Fruit fly (Drosophila melanogaster) whole organism, embryonic: ENCODE data around the gene woc.

Source experiments
- Bdp1 ChIP-seq: fragments of 200-800 bp; sonication (Bioruptor generic); optimal IDR thresholded peaks from 3 replicates; lab custom pipeline; 2016; ENCODE audit warnings: missing biosample characterization, missing genetic modification characterization
- CG10321 ChIP-seq: fragments of 200-800 bp; sonication (Bioruptor generic); IDR thresholded peaks from 2 replicates; pipeline ENCODE4 v1.3.6; 2022; ENCODE audit warnings: missing biosample characterization, missing genetic modification characterization
- CG11093 ChIP-seq: fragments of 200-800 bp; sonication (Bioruptor generic); IDR thresholded peaks from 3 replicates; pipeline ENCODE4 v1.3.6; 2022; ENCODE audit warnings: missing biosample characterization, missing genetic modification characterization
- CG12104 ChIP-seq: fragments of 200-800 bp; sonication (Bioruptor generic); optimal IDR thresholded peaks from 3 replicates; lab custom pipeline; 2016; ENCODE audit warnings: missing biosample characterization, missing genetic modification characterization
- CG12219 ChIP-seq: fragments of 200-800 bp; sonication (Bioruptor generic); optimal IDR thresholded peaks from 3 replicates; lab custom pipeline; 2018; ENCODE audit warnings: missing biosample characterization, mild to moderate bottlenecking, missing genetic modification characterization
- CG1647 ChIP-seq: fragments of 200-800 bp; sonication (Bioruptor generic); optimal IDR thresholded peaks from 3 replicates; lab custom pipeline; 2016; ENCODE audit warnings: missing biosample characterization, missing genetic modification characterization
- CG16779 ChIP-seq: fragments of 200-800 bp; sonication (Bioruptor generic); IDR thresholded peaks from 2 replicates; pipeline ENCODE4 v1.3.6; 2022; ENCODE audit warnings: missing biosample characterization, missing genetic modification characterization
- CG17186 ChIP-seq: fragments of 200-800 bp; sonication (Bioruptor generic); optimal IDR thresholded peaks from 3 replicates; lab custom pipeline; 2017; ENCODE audit warnings: missing biosample characterization, missing genetic modification reagents, missing genetic modification characterization
- CG17328 ChIP-seq: fragments of 200-800 bp; sonication (Bioruptor generic); IDR thresholded peaks from 2 replicates; pipeline ENCODE4 v1.3.6; 2022; ENCODE audit warnings: missing biosample characterization, missing genetic modification characterization
- CG17829 ChIP-seq: fragments of 200-800 bp; optimal IDR thresholded peaks from 2 replicates; lab custom pipeline; 2019; ENCODE audit warnings: missing biosample characterization, mild to moderate bottlenecking, missing genetic modification characterization, moderate library complexity
- CG2129 ChIP-seq: fragments of 200-800 bp; sonication (Bioruptor generic); IDR thresholded peaks from 2 replicates; pipeline ENCODE4 v1.3.6; 2022; ENCODE audit warnings: missing biosample characterization, missing genetic modification characterization; ENCODE audit not compliant: partially characterized antibody
- CG2199 ChIP-seq: fragments of 200-800 bp; sonication (Bioruptor generic); IDR thresholded peaks from 3 replicates; pipeline ENCODE4 v1.3.6; 2022; ENCODE audit warnings: missing biosample characterization, missing genetic modification characterization
- CG2712 ChIP-seq: fragments of 200-800 bp; optimal IDR thresholded peaks from 3 replicates; lab custom pipeline; 2019; ENCODE audit warnings: missing biosample characterization, mild to moderate bottlenecking, missing genetic modification characterization, moderate library complexity
- CG3065 ChIP-seq: fragments of 200-800 bp; sonication (Bioruptor generic); optimal IDR thresholded peaks from 2 replicates; lab custom pipeline; 2016; ENCODE audit warnings: missing biosample characterization, missing genetic modification characterization
- CG33557 ChIP-seq: fragments of 200-800 bp; sonication (Bioruptor generic); optimal IDR thresholded peaks from 2 replicates; lab custom pipeline; 2019; ENCODE audit warnings: missing biosample characterization, mild to moderate bottlenecking, missing genetic modification characterization, moderate library complexity
- CG4282 ChIP-seq: fragments of 200-800 bp; sonication (Bioruptor generic); optimal IDR thresholded peaks from 2 replicates; lab custom pipeline; 2016; ENCODE audit warnings: missing biosample characterization, missing genetic modification characterization
- CG4404 ChIP-seq: fragments of 200-800 bp; sonication (Bioruptor generic); IDR thresholded peaks from 2 replicates; pipeline ENCODE4 v1.3.6; 2022; ENCODE audit warnings: missing biosample characterization, missing genetic modification characterization
- CG6654 ChIP-seq: fragments of 200-800 bp; sonication (Bioruptor generic); optimal IDR thresholded peaks from 2 replicates; lab custom pipeline; 2017; ENCODE audit warnings: missing biosample characterization, mild to moderate bottlenecking, missing genetic modification characterization
- CG6689 ChIP-seq: fragments of 200-800 bp; sonication (Bioruptor generic); IDR thresholded peaks from 2 replicates; pipeline ENCODE4 v1.3.6; 2022; ENCODE audit warnings: missing biosample characterization, missing genetic modification characterization
- CG8478 ChIP-seq: fragments of >200 bp; optimal IDR thresholded peaks from 2 replicates; lab custom pipeline; 2018
- CkIIα-i1 ChIP-seq: fragments of 200-800 bp; sonication (Bioruptor generic); IDR thresholded peaks from 2 replicates; pipeline ENCODE4 v1.3.6; 2022; ENCODE audit warnings: missing biosample characterization, missing genetic modification characterization
- Dp ChIP-seq: fragments of 200-800 bp; sonication (Bioruptor generic); optimal IDR thresholded peaks from 2 replicates; lab custom pipeline; 2018; ENCODE audit warnings: missing biosample characterization, mild to moderate bottlenecking, missing genetic modification characterization, moderate library complexity
- Ets65A ChIP-seq: fragments of 200-800 bp; sonication (Bioruptor generic); peaks from one replicate; lab custom pipeline; 2016; ENCODE audit warnings: missing biosample characterization, missing genetic modification characterization
- HLH3B ChIP-seq: fragments of 200-800 bp; sonication (Bioruptor generic); IDR thresholded peaks from 2 replicates; pipeline ENCODE4 v1.3.6; 2022; ENCODE audit warnings: missing biosample characterization, missing genetic modification characterization
- HLH4C ChIP-seq: fragments of 200-800 bp; sonication (Bioruptor generic); IDR thresholded peaks from 3 replicates; pipeline ENCODE4 v1.3.6; 2022; ENCODE audit warnings: missing biosample characterization, missing genetic modification characterization; ENCODE audit not compliant: partially characterized antibody
- Jarid2 ChIP-seq: fragments of 200-800 bp; sonication (Bioruptor generic); optimal IDR thresholded peaks from 3 replicates; lab custom pipeline; 2017; ENCODE audit warnings: mild to moderate bottlenecking, missing biosample characterization, missing genetic modification reagents, missing genetic modification characterization
- MBD-R2 ChIP-seq: fragments of 200-800 bp; sonication (Bioruptor generic); IDR thresholded peaks from 2 replicates; pipeline ENCODE4 v1.3.6; 2022; ENCODE audit warnings: missing biosample characterization, missing genetic modification characterization
- Max ChIP-seq: fragments of 200-800 bp; sonication (Bioruptor generic); optimal IDR thresholded peaks from 2 replicates; lab custom pipeline; 2016; ENCODE audit warnings: missing biosample characterization, mild to moderate bottlenecking, missing genetic modification characterization
- Med ChIP-seq: fragments of 200-800 bp; sonication (Bioruptor generic); peaks from one replicate; lab custom pipeline; 2016; ENCODE audit warnings: missing biosample characterization, missing genetic modification characterization, mild to moderate bottlenecking, inconsistent platforms, moderate library complexity
- Spps ChIP-seq: fragments of 200-800 bp; sonication (Bioruptor generic); optimal IDR thresholded peaks from 2 replicates; lab custom pipeline; 2018; ENCODE audit warnings: missing biosample characterization, mild to moderate bottlenecking, missing genetic modification characterization
- ap ChIP-seq: fragments of 200-800 bp; sonication (Bioruptor generic); IDR thresholded peaks from 2 replicates; pipeline ENCODE4 v1.3.6; 2022; ENCODE audit warnings: missing biosample characterization, missing genetic modification characterization
- ash1 ChIP-seq: fragments of 200-800 bp; sonication (Bioruptor generic); optimal IDR thresholded peaks from 2 replicates; lab custom pipeline; 2018; ENCODE audit warnings: missing biosample characterization, mild to moderate bottlenecking, missing genetic modification characterization
- cad ChIP-seq: fragments of >200 bp; optimal IDR thresholded peaks from 2 replicates; lab custom pipeline; 2017; ENCODE audit warnings: missing biosample characterization, missing genetic modification characterization
- chn ChIP-seq: fragments of 200-800 bp; sonication (Bioruptor generic); optimal IDR thresholded peaks from 2 replicates; lab custom pipeline; 2016; ENCODE audit warnings: missing biosample characterization, missing genetic modification characterization
- crp ChIP-seq, 2 experiments: fragments of 200-800 bp; sonication (Bioruptor generic); optimal IDR thresholded peaks; 2 replicates in 1 of 2; 3 replicates in 1 of 2; lab custom pipeline; 2017; ENCODE audit warnings: missing biosample characterization in 2 of 2, missing genetic modification characterization in 2 of 2, mild to moderate bottlenecking in 1 of 2, moderate library complexity in 1 of 2
- dpn ChIP-seq, 2 experiments: fragments of 200-800 bp; sonication (Bioruptor generic); optimal IDR thresholded peaks; 3 replicates each; lab custom pipeline; 2016; ENCODE audit warnings: missing biosample characterization in 2 of 2, missing genetic modification characterization in 2 of 2
- fd3F ChIP-seq: fragments of 200-800 bp; sonication (Bioruptor generic); optimal IDR thresholded peaks from 2 replicates; lab custom pipeline; 2018; ENCODE audit warnings: missing biosample characterization, mild to moderate bottlenecking, missing genetic modification characterization, moderate library complexity
- lbe ChIP-seq: fragments of 200-800 bp; sonication (Bioruptor generic); optimal IDR thresholded peaks from 2 replicates; lab custom pipeline; 2016; ENCODE audit warnings: missing biosample characterization, mild to moderate bottlenecking, missing genetic modification characterization
- maf-S ChIP-seq: fragments of 200-800 bp; sonication (Bioruptor generic); optimal IDR thresholded peaks from 2 replicates; lab custom pipeline; 2016; ENCODE audit warnings: missing biosample characterization, missing genetic modification characterization
- org-1 ChIP-seq: fragments of 200-800 bp; sonication (Bioruptor generic); optimal IDR thresholded peaks from 2 replicates; lab custom pipeline; 2017; ENCODE audit warnings: missing biosample characterization, missing genetic modification characterization
- p53 ChIP-seq: fragments of 200-800 bp; sonication (Bioruptor generic); optimal IDR thresholded peaks from 2 replicates; lab custom pipeline; 2016; ENCODE audit warnings: missing biosample characterization, missing genetic modification characterization
- run ChIP-seq: fragments of 200-800 bp; sonication (Bioruptor generic); optimal IDR thresholded peaks from 3 replicates; lab custom pipeline; 2018; ENCODE audit warnings: missing biosample characterization, mild to moderate bottlenecking, missing genetic modification characterization
- seq ChIP-seq: fragments of 200-800 bp; sonication (Bioruptor generic); IDR thresholded peaks from 2 replicates; pipeline ENCODE4 v1.3.6; 2022; ENCODE audit warnings: missing biosample characterization, missing genetic modification characterization
- sqz ChIP-seq: fragments of 200-800 bp; sonication (Bioruptor generic); optimal IDR thresholded peaks from 3 replicates; lab custom pipeline; 2018; ENCODE audit warnings: missing biosample characterization, mild to moderate bottlenecking, missing genetic modification characterization
- unc-4 ChIP-seq: fragments of 200-800 bp; sonication (Bioruptor generic); IDR thresholded peaks from 2 replicates; pipeline ENCODE4 v1.3.6; 2022; ENCODE audit warnings: missing biosample characterization, missing genetic modification characterization; ENCODE audit not compliant: partially characterized antibody

The woc gene

DNA sequence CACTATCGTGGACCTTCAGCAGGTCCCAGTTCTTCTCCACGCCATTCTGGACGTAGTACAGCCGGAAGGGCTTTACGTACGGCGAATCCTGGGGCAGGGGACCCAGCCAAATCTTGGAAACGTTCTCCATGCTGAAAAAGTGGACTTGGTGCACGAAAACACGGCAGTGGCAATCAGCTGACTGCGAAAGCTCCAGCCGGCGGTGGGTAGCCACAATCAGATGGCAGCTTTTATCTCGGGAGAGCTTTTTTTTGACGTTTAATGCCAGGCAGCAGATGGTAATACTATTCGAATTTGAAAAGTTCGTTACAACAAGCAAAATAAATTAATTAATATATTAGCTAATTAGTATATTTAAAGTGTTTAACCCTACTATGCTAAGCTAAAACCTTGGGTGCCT, 35.5 kb downstream of the woc start, which contains the start of gene CG42813 (continued):
- TF ChIP-seq org-1 (GFP tag; lab: Kevin White, UChicago) (no peak), MBD-R2 (peak; percentile 76), CG4404 (no peak), lbe (no peak), fd3F (GFP tag; lab: Kevin White, UChicago) (no peak), CG17186 (GFP tag; lab: Kevin White, UChicago) (no peak), dpn (GFP tag; optimal IDR thresholded peaks at IDR 0.05; lab: Kevin White, UChicago) (no peak), crp (GFP tag; optimal IDR thresholded peaks at IDR 0.05; lab: Kevin White, UChicago) (peak in 1 of 2 experiments; percentile 92), Dp (GFP tag; lab: Kevin White, UChicago) (peak; percentile 43), maf-S (no peak), Med (peak; percentile 38), CG8478 (lab: Kevin White, UChicago) (no peak)

- TF ChIP-seq seq (no peak), Jarid2 (no peak), CG12104 (GFP tag; lab: Kevin White, UChicago) (no peak), CG11093 (GFP tag; lab: Robert Waterston, UW) (no peak), CG33557 (GFP tag; lab: Kevin White, UChicago) (no peak), Ets65A (GFP tag; lab: Kevin White, UChicago) (peak; percentile 58), CG4282 (GFP tag; lab: Kevin White, UChicago) (no peak), p53 (GFP tag; lab: Kevin White, UChicago) (no peak), CG16779 (GFP tag; lab: Robert Waterston, UW) (no peak), CG2129 (no peak), HLH3B (GFP tag; lab: Robert Waterston, UW) (no peak), Med (peak; percentile 29), CG2199 (GFP tag; lab: Robert Waterston, UW) (no peak), CG3065 (GFP tag; lab: Kevin White, UChicago) (no peak), CG10321 (GFP tag; lab: Robert Waterston, UW) (no peak), CG1647 (GFP tag; lab: Kevin White, UChicago) (no peak), chn (GFP tag; lab: Kevin White, UChicago) (no peak), ap (GFP tag; lab: Robert Waterston, UW) (no peak), HLH4C (GFP tag; lab: Robert Waterston, UW) (0 out of 3 replicates have a peak, but pooled peaks have one; percentile 26), CG6654 (GFP tag; lab: Kevin White, UChicago) (peak; percentile 97), Bdp1 (GFP tag; lab: Kevin White, UChicago) (no peak), CG2712 (tag; lab: Kevin White, UChicago) (no peak), Max (GFP tag; lab: Kevin White, UChicago) (no peak), CG6689 (GFP tag; lab: Robert Waterston, UW) (no peak), CkIIα-i1 (GFP tag; lab: Robert Waterston, UW) (no peak), unc-4 (GFP tag; lab: Robert Waterston, UW) (no peak), cad (GFP tag; lab: Kevin White, UChicago) (peak; percentile 92), Spps (tag; lab: Kevin White, UChicago) (no peak), ash1 (no peak), run (no peak), CG17328 (GFP tag; lab: Robert Waterston, UW) (no peak), sqz (no peak), CG12219 (GFP tag; lab: Kevin White, UChicago) (no peak), CG17829 (tag; lab: Kevin White, UChicago) (no peak)
These were observed 37.7 kb downstream of the woc start for dm6 chr3R:27226080-27226648.
